Fruit fly (Drosophila melanogaster): ENCODE results near the gene CG31391.

Gene CG31391

dm6 chr3R:10696371-10696777 is 8.5 kb downstream of the CG31391 start, which contains the start of the genes pug, CG14683 and CG46459 (continued):
- TF ChIP-seq knrl (GFP tag; IDR thresholded peaks at IDR 0.05; ENCODE audit: partially characterized antibody) (peak; percentile 98), vnd (GFP tag; IDR thresholded peaks at IDR 0.05; ENCODE audit: partially characterized antibody) (peak; percentile 97), D19A (tag; optimal IDR thresholded peaks at IDR 0.05) (peak; percentile 1), CG2712 (tag; optimal IDR thresholded peaks at IDR 0.05) (peak; percentile 69), disco-r (GFP tag; optimal IDR thresholded peaks at IDR 0.05) (no peak), Elba2 (GFP tag; optimal IDR thresholded peaks at IDR 0.05) (no peak), CG14441 (GFP tag; IDR thresholded peaks at IDR 0.05) (peak; percentile 39; the same call in 1 of the 2 replicates), Hand (GFP tag; optimal IDR thresholded peaks at IDR 0.05) (no peak), pnt (GFP tag; optimal IDR thresholded peaks at IDR 0.05) (peak; percentile 17), mld (GFP tag; IDR thresholded peaks at IDR 0.05; ENCODE audit: partially characterized antibody) (peak; percentile 91), CG4282 (GFP tag; optimal IDR thresholded peaks at IDR 0.05) (no peak), CG30020 (tag; optimal IDR thresholded peaks at IDR 0.05) (no peak), jing (GFP tag; optimal IDR thresholded peaks at IDR 0.05) (no peak), gem (tag; optimal IDR thresholded peaks at IDR 0.05) (peak; percentile 49), CG6254 (GFP tag; optimal IDR thresholded peaks at IDR 0.05) (no peak), ATbp (GFP tag; optimal IDR thresholded peaks at IDR 0.05) (no peak), CG17612 (GFP tag; IDR thresholded peaks at IDR 0.05) (no peak), Gug (GFP tag; IDR thresholded peaks at IDR 0.05) (no peak; the same call in 3 of the 4 replicates), CG10147 (GFP tag; optimal IDR thresholded peaks at IDR 0.05) (peak; percentile 52), Mrtf (GFP tag; IDR thresholded peaks at IDR 0.05) (no peak), GATAe (GFP tag; conservative IDR thresholded peaks at IDR 0.05) (no peak), CG33557 (GFP tag; optimal IDR thresholded peaks at IDR 0.05) (no peak), Abd-B (GFP tag; optimal IDR thresholded peaks at IDR 0.05) (no peak), CG4328 (GFP tag; optimal IDR thresholded peaks at IDR 0.05) (no peak), CG11085 (GFP tag; IDR thresholded peaks at IDR 0.05) (no peak), chm (GFP tag; IDR thresholded peaks at IDR 0.05) (no peak), CG1832 (GFP tag; optimal IDR thresholded peaks at IDR 0.05) (no peak), nerfin-1 (tag; optimal IDR thresholded peaks at IDR 0.05) (no peak), CG12659 (GFP tag; optimal IDR thresholded peaks at IDR 0.05) (peak; percentile 23), Opbp (GFP tag; IDR thresholded peaks at IDR 0.05; ENCODE audit: partially characterized antibody) (peak; percentile 94), CG34224 (GFP tag; IDR thresholded peaks at IDR 0.05; ENCODE audit: partially characterized antibody) (peak; percentile 98), CG7928 (GFP tag; optimal IDR thresholded peaks at IDR 0.05) (no peak), Xrp1 (GFP tag; IDR thresholded peaks at IDR 0.05) (no peak), ham (GFP tag; IDR thresholded peaks at IDR 0.05) (no peak), Dfd (GFP tag; optimal IDR thresholded peaks at IDR 0.05) (no peak), CG1024 (GFP tag; IDR thresholded peaks at IDR 0.05) (no peak), CG2678 (tag; optimal IDR thresholded peaks at IDR 0.05) (peak; percentile 31), exex (tag; optimal IDR thresholded peaks at IDR 0.05) (no peak), CG2129 (GFP tag; IDR thresholded peaks at IDR 0.05; ENCODE audit: partially characterized antibody) (peak; percentile 98), CG13287 (GFP tag; IDR thresholded peaks at IDR 0.05; ENCODE audit: partially characterized antibody) (peak; percentile 99), CG14965 (GFP tag; optimal IDR thresholded peaks at IDR 0.05; ENCODE audit: borderline replicate concordance) (no peak), CG32767 (GFP tag; IDR thresholded peaks at IDR 0.05) (no peak), fd3F (GFP tag; optimal IDR thresholded peaks at IDR 0.05) (no peak), gsb (GFP tag; IDR thresholded peaks at IDR 0.05) (no peak), Neu2 (GFP tag; optimal IDR thresholded peaks at IDR 0.05; ENCODE audit: borderline replicate concordance) (no peak), Optix (GFP tag; IDR thresholded peaks at IDR 0.05) (no peak), CG8478 (optimal IDR thresholded peaks at IDR 0.05) (no peak), CG11398 (GFP tag; optimal IDR thresholded peaks at IDR 0.05) (no peak), CG17359 (tag; optimal IDR thresholded peaks at IDR 0.05) (peak; percentile 8), CG2202 (tag; optimal IDR thresholded peaks at IDR 0.05) (no peak)

Measured in whole organism, embryonic.